Worm (Caenorhabditis elegans): ENCODE results near the gene Y44A6D.7.

DNA sequence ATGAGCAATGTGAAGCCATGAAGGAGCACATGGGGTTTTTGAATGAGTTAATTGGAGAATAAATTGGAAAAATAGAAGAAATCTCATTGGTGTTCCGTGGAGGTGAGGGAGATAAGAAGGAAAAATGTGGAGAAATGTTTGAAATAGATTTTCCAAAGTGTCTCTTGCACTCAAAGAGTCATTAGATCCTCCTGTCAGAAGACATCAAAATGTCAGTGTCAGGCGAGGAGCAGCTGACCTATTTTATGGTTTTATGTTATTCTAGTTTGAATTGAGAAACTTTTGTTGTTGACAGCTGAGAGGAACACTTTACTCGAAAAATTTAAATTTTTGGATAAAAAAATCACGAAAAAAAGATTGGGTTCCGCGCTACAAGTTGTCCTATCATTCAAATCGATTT is 36.1 kb downstream of the Y44A6D.7 start, which contains the start of gene clec-264:
- TF ChIP-seq fos-1 (tag; optimal IDR thresholded peaks at IDR 0.05) = no peak
- no peak for TF ChIP-seq nhr-90 (tag; optimal IDR thresholded peaks at IDR 0.05; ENCODE audit: poor library complexity)
- TF ChIP-seq ztf-11 (tag; optimal IDR thresholded peaks at IDR 0.05) = no peak
- TF ChIP-seq pax-3 (tag; optimal IDR thresholded peaks at IDR 0.05) = no peak
- TF ChIP-seq unc-86 (tag; optimal IDR thresholded peaks at IDR 0.05) = no peak

All from whole organism, L1 larva.